Fruit fly (Drosophila melanogaster): Measurements from ENCODE around the gene CG15373.
A peak's percentile ranks its signal among the peaks of the same experiment; 100 is the strongest.

The CG15373 gene

DNA sequence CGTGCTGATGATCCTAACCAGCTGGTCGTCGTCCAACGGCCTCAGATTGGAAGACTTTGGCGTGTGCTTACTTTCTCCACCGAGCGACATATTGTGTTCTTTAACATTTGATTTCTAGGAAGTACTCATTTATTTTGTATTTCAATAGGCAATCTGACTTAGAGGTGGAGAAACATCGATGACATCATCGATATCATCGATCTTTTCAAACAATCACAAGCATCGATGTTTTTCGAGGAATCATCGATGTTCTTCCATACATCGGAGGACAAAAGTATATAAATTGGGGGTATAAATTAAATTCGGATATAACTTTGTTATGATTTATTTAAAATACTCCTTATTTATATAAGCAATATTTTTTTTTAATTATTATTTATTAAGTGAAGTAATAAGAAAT, 46.5 kb downstream of the CG15373 start, which contains the start of gene Swt1:
TSS of gene Swt1 (minus strand) at position 177 of the 400 bp plus-strand sequence.
- no peak for TF ChIP-seq Crg-1 (GFP tag; optimal IDR thresholded peaks at IDR 0.05)
- TF ChIP-seq bab1 (GFP tag; optimal IDR thresholded peaks at IDR 0.05) = no peak
- no peak for TF ChIP-seq kay (GFP tag; ENCODE audit: borderline replicate concordance)
- no peak for TF ChIP-seq toe (GFP tag; optimal IDR thresholded peaks at IDR 0.05)
- no peak for TF ChIP-seq CG7101 (tag; optimal IDR thresholded peaks at IDR 0.05)

DNA sequence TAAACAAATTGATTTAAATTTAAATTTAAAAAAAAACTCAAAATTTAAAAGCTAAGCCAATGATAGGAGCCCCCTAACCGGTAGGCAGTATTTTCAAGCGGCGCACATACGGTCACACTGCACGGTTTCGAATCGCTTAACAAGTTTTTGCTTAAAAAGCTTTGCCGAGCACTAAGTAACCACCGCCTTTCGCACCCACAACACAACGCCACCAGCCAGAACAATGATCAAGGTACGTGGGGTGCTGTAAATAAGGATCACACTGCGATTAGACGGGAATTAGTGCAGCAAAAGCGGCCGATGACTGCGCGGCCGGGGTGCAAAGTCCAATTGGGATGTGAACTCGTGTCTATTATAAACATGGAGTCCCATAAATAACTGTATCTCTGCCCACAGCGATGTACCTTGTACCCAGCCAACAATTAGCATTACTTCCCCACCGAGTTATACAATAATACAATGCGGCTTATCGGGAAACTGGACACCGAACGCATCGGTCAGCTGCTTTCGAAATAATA, 47.4 kb downstream of the CG15373 start, which contains the start of gene scu:
TSS of gene scu (plus strand) at position 101 of the 518 bp plus-strand sequence.
- TF ChIP-seq CG12768 (GFP tag; optimal IDR thresholded peaks at IDR 0.05) = peak; percentile 89
- TF ChIP-seq Hr96 (GFP tag; optimal IDR thresholded peaks at IDR 0.05) = peak; percentile 75
- TF ChIP-seq cic (GFP tag; optimal IDR thresholded peaks at IDR 0.05) = peak; percentile 18
- TF ChIP-seq ovo (GFP tag; optimal IDR thresholded peaks at IDR 0.05) = peak; percentile 36
- no peak for TF ChIP-seq Crg-1 (GFP tag; optimal IDR thresholded peaks at IDR 0.05)
- TF ChIP-seq CG11617 (GFP tag; optimal IDR thresholded peaks at IDR 0.05) = peak; percentile 52
- no peak for TF ChIP-seq cnc (optimal IDR thresholded peaks at IDR 0.05)
- TF ChIP-seq CG33017 (tag; optimal IDR thresholded peaks at IDR 0.05) = peak; percentile 14
- peak; percentile 43 for TF ChIP-seq CG7101 (tag; optimal IDR thresholded peaks at IDR 0.05)
- TF ChIP-seq toe (GFP tag; optimal IDR thresholded peaks at IDR 0.05) = peak; percentile 39
- TF ChIP-seq kay (GFP tag; ENCODE audit: borderline replicate concordance) = peak; percentile 83
- TF ChIP-seq Mnt (GFP tag; optimal IDR thresholded peaks at IDR 0.05) = peak; percentile 80
- TF ChIP-seq CG7045 (GFP tag; optimal IDR thresholded peaks at IDR 0.05) = no peak
- TF ChIP-seq CG5204 (GFP tag; optimal IDR thresholded peaks at IDR 0.05) = no peak
- TF ChIP-seq bab1 (GFP tag; optimal IDR thresholded peaks at IDR 0.05) = peak; percentile 63
- peak; percentile 25 for TF ChIP-seq pad (GFP tag; optimal IDR thresholded peaks at IDR 0.05)
- no peak for TF ChIP-seq CG14711 (tag; optimal IDR thresholded peaks at IDR 0.05)
- TF ChIP-seq CG1620 (GFP tag; optimal IDR thresholded peaks at IDR 0.05) = peak; percentile 24
- peak; percentile 56 for TF ChIP-seq tj (GFP tag; optimal IDR thresholded peaks at IDR 0.05)
- TF ChIP-seq Clk (GFP tag; optimal IDR thresholded peaks at IDR 0.05) = no peak

DNA sequence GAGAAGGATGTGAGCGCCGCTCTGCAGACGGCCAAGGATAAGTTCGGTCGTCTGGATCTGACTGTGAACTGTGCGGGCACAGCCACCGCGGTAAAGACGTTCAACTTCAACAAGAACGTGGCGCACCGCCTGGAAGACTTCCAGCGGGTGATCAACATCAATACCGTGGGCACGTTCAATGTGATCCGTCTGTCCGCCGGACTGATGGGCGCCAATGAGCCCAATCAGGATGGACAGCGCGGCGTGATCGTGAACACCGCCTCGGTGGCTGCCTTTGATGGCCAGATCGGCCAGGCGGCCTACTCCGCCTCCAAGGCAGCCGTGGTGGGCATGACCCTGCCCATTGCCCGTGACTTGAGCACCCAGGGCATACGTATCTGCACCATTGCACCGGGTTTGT, 48.3 kb downstream of the CG15373 start:
- no peak for TF ChIP-seq cic (GFP tag; optimal IDR thresholded peaks at IDR 0.05)
- no peak for TF ChIP-seq CG12768 (GFP tag; optimal IDR thresholded peaks at IDR 0.05)
- no peak for TF ChIP-seq Crg-1 (GFP tag; optimal IDR thresholded peaks at IDR 0.05)
- TF ChIP-seq Clk (GFP tag; optimal IDR thresholded peaks at IDR 0.05) = no peak
- no peak for TF ChIP-seq CG5204 (GFP tag; optimal IDR thresholded peaks at IDR 0.05)
- TF ChIP-seq CG33017 (tag; optimal IDR thresholded peaks at IDR 0.05) = no peak
- TF ChIP-seq tj (GFP tag; optimal IDR thresholded peaks at IDR 0.05) = no peak
- no peak for TF ChIP-seq CG7045 (GFP tag; optimal IDR thresholded peaks at IDR 0.05)
- no peak for TF ChIP-seq bab1 (GFP tag; optimal IDR thresholded peaks at IDR 0.05)
- no peak for TF ChIP-seq cnc (optimal IDR thresholded peaks at IDR 0.05)
- no peak for TF ChIP-seq ovo (GFP tag; optimal IDR thresholded peaks at IDR 0.05)
- no peak for TF ChIP-seq Hr96 (GFP tag; optimal IDR thresholded peaks at IDR 0.05)
- TF ChIP-seq CG1620 (GFP tag; optimal IDR thresholded peaks at IDR 0.05) = no peak
- TF ChIP-seq CG11617 (GFP tag; optimal IDR thresholded peaks at IDR 0.05) = no peak
- TF ChIP-seq pad (GFP tag; optimal IDR thresholded peaks at IDR 0.05) = no peak
- TF ChIP-seq kay (GFP tag; ENCODE audit: borderline replicate concordance) = no peak
- no peak for TF ChIP-seq CG14711 (tag; optimal IDR thresholded peaks at IDR 0.05)
- TF ChIP-seq Mnt (GFP tag; optimal IDR thresholded peaks at IDR 0.05) = no peak
- TF ChIP-seq toe (GFP tag; optimal IDR thresholded peaks at IDR 0.05) = no peak

DNA sequence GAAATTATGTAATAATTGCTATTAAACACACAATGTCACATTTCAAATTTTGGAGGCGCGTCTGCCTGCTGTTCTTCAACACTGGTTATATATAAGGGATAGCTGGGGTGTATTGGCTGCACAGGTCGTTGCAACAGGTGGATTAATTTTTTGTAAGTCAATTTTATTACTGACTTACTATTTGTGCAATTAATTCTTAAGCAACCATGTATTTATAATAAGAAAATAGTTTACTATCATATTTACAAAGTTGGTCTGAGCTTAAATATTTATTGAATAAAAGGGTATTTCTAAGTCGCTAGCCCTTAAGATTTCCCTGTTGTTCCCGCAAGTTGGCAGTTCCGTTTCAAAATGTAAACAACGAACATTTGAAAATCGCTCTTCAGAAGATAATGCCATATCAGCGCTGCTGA, 49.0 kb downstream of the CG15373 start, which contains the start of gene RhoGAP16F:
TSS of gene RhoGAP16F (plus strand) at position 336 of the 413 bp plus-strand sequence.
- TF ChIP-seq cic (GFP tag; optimal IDR thresholded peaks at IDR 0.05) (peak; percentile 51), CG5204 (GFP tag; optimal IDR thresholded peaks at IDR 0.05) (peak; percentile 75), Hr96 (GFP tag; optimal IDR thresholded peaks at IDR 0.05) (peak; percentile 86), Mnt (GFP tag; optimal IDR thresholded peaks at IDR 0.05) (peak; percentile 86), CG1620 (GFP tag; optimal IDR thresholded peaks at IDR 0.05) (peak; percentile 93), tj (GFP tag; optimal IDR thresholded peaks at IDR 0.05) (peak; percentile 68), CG11617 (GFP tag; optimal IDR thresholded peaks at IDR 0.05) (peak; percentile 89), pad (GFP tag; optimal IDR thresholded peaks at IDR 0.05) (peak; percentile 79), Crg-1 (GFP tag; optimal IDR thresholded peaks at IDR 0.05) (peak; percentile 83), toe (GFP tag; optimal IDR thresholded peaks at IDR 0.05) (peak; percentile 64), CG12768 (GFP tag; optimal IDR thresholded peaks at IDR 0.05) (peak; percentile 77), ovo (GFP tag; optimal IDR thresholded peaks at IDR 0.05) (peak; percentile 78), Clk (GFP tag; optimal IDR thresholded peaks at IDR 0.05) (no peak), kay (GFP tag; ENCODE audit: borderline replicate concordance) (peak; percentile 77), CG33017 (tag; optimal IDR thresholded peaks at IDR 0.05) (peak; percentile 73), bab1 (GFP tag; optimal IDR thresholded peaks at IDR 0.05) (peak; percentile 93), CG7101 (tag; optimal IDR thresholded peaks at IDR 0.05) (peak; percentile 90), cnc (optimal IDR thresholded peaks at IDR 0.05) (no peak), CG7045 (GFP tag; optimal IDR thresholded peaks at IDR 0.05) (peak; percentile 60), CG14711 (tag; optimal IDR thresholded peaks at IDR 0.05) (peak; percentile 81)

DNA sequence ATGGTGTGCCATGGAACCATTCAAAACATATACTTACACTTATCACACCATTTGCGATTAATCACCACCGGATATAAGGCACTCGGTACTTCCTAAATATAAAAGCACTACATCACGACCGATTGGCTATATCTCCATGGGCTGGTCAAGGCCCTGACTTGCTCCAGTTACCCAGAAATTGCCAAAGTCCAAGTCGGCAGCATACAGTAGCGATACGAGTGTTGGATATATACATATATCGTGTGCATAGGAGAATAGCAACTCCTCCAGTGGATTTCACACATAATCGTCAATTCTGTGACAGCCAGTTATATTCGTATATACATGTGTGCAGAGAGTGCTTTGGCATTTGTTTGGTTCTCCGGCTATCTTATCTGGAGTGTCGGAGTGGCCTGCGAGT, 50.3 kb downstream of the CG15373 start:
- TF ChIP-seq CG7101 (tag; optimal IDR thresholded peaks at IDR 0.05) (no peak), pad (GFP tag; optimal IDR thresholded peaks at IDR 0.05) (no peak), CG1620 (GFP tag; optimal IDR thresholded peaks at IDR 0.05) (no peak), CG33017 (tag; optimal IDR thresholded peaks at IDR 0.05) (no peak), bab1 (GFP tag; optimal IDR thresholded peaks at IDR 0.05) (no peak), Clk (GFP tag; optimal IDR thresholded peaks at IDR 0.05) (no peak), Mnt (GFP tag; optimal IDR thresholded peaks at IDR 0.05) (no peak)
